Worm (Caenorhabditis elegans) whole organism, L3 larva: ENCODE data around the gene eat-3.

Experiments
- R02D3.7 ChIP-seq: fragments of 150-350 bp; optimal IDR thresholded peaks from 2 replicates; lab custom pipeline; 2014; ENCODE audit warnings: missing biosample characterization, missing genetic modification characterization
- ZK546.5 ChIP-seq: sonication (generic microtip); optimal IDR thresholded peaks from 2 replicates; lab custom pipeline; 2017; ENCODE audit warnings: missing biosample characterization, missing genetic modification characterization
- aly-2 ChIP-seq: fragments of 150-350 bp; optimal IDR thresholded peaks from 2 replicates; lab custom pipeline; 2014; ENCODE audit warnings: missing biosample characterization, missing genetic modification characterization
- ama-1 ChIP-seq: fragments of 150-350 bp; optimal IDR thresholded peaks from 2 replicates; lab custom pipeline; 2018
- ceh-16 ChIP-seq: sonication (generic microtip); optimal IDR thresholded peaks from 2 replicates; lab custom pipeline; 2017; ENCODE audit warnings: missing biosample characterization, missing genetic modification characterization
- ceh-82 ChIP-seq: fragments of 150-350 bp; optimal IDR thresholded peaks from 2 replicates; lab custom pipeline; 2014; ENCODE audit warnings: missing biosample characterization, missing genetic modification characterization
- ceh-9 ChIP-seq: sonication (generic microtip); optimal IDR thresholded peaks from 2 replicates; lab custom pipeline; 2018; ENCODE audit warnings: missing biosample characterization, missing genetic modification characterization
- daf-12 ChIP-seq: fragments of 150-350 bp; optimal IDR thresholded peaks from 2 replicates; lab custom pipeline; 2014; ENCODE audit warnings: missing biosample characterization, missing genetic modification reagents, missing genetic modification characterization
- egl-27 ChIP-seq: sonication (generic microtip); optimal IDR thresholded peaks from 4 replicates; lab custom pipeline; 2017; ENCODE audit warnings: missing biosample characterization, missing genetic modification reagents, missing genetic modification characterization
- elt-2 ChIP-seq: sonication (generic microtip); optimal IDR thresholded peaks from 2 replicates; lab custom pipeline; 2016; ENCODE audit warnings: missing genetic modification reagents, mild to moderate bottlenecking, missing genetic modification characterization, missing compliant biosample characterization
- eor-1 ChIP-seq, 2 experiments: fragments of 150-350 bp; optimal IDR thresholded peaks; 2 replicates each; lab custom pipeline; 2014 to 2018; ENCODE audit warnings: missing biosample characterization in 2 of 2, missing genetic modification characterization in 2 of 2
- fkh-10 ChIP-seq: sonication (generic microtip); optimal IDR thresholded peaks from 2 replicates; lab custom pipeline; 2017; ENCODE audit warnings: missing biosample characterization, missing genetic modification reagents, missing genetic modification characterization
- fkh-2 ChIP-seq: fragments of 150-350 bp; optimal IDR thresholded peaks from 2 replicates; lab custom pipeline; 2014; ENCODE audit warnings: missing biosample characterization, missing genetic modification reagents, missing genetic modification characterization
- fos-1 ChIP-seq: fragments of 150-350 bp; optimal IDR thresholded peaks from 2 replicates; lab custom pipeline; 2014; ENCODE audit warnings: missing biosample characterization, missing genetic modification characterization
- hmg-11 ChIP-seq: sonication (generic microtip); optimal IDR thresholded peaks from 2 replicates; lab custom pipeline; 2016; ENCODE audit warnings: missing genetic modification characterization, missing compliant biosample characterization
- jun-1 ChIP-seq: fragments of 150-350 bp; optimal IDR thresholded peaks from 2 replicates; lab custom pipeline; 2014; ENCODE audit warnings: missing biosample characterization, missing genetic modification reagents, missing genetic modification characterization
- lin-15B ChIP-seq: fragments of 150-350 bp; optimal IDR thresholded peaks from 2 replicates; lab custom pipeline; 2014; ENCODE audit warnings: missing biosample characterization, missing genetic modification characterization
- lin-39 ChIP-seq: fragments of 150-350 bp; optimal IDR thresholded peaks from 2 replicates; lab custom pipeline; 2018; ENCODE audit warnings: missing biosample characterization, missing genetic modification reagents, missing genetic modification characterization
- lsy-12 ChIP-seq: sonication (generic microtip); optimal IDR thresholded peaks from 2 replicates; lab custom pipeline; 2016; ENCODE audit warnings: mild to moderate bottlenecking, missing genetic modification characterization, missing compliant biosample characterization
- mdl-1 ChIP-seq: fragments of 150-350 bp; optimal IDR thresholded peaks from 2 replicates; lab custom pipeline; 2014; ENCODE audit warnings: missing biosample characterization, missing genetic modification characterization
- mml-1 ChIP-seq: fragments of 150-350 bp; sonication (generic microtip); optimal IDR thresholded peaks from 3 replicates; lab custom pipeline; 2014; ENCODE audit warnings: missing biosample characterization, missing genetic modification characterization
- nfya-1 ChIP-seq: sonication (generic microtip); optimal IDR thresholded peaks from 2 replicates; lab custom pipeline; 2017; ENCODE audit warnings: missing genetic modification characterization, mild to moderate bottlenecking, missing compliant biosample characterization, antibody characterized with exemption, moderate library complexity; ENCODE audit not compliant: insufficient read depth
- nhr-11 ChIP-seq: fragments of 150-350 bp; optimal IDR thresholded peaks from 2 replicates; lab custom pipeline; 2014; ENCODE audit warnings: missing biosample characterization, missing genetic modification characterization
- nhr-12 ChIP-seq: fragments of 150-350 bp; optimal IDR thresholded peaks from 2 replicates; lab custom pipeline; 2014; ENCODE audit warnings: missing biosample characterization, missing genetic modification characterization
- nhr-23 ChIP-seq: fragments of 150-350 bp; optimal IDR thresholded peaks from 2 replicates; lab custom pipeline; 2014; ENCODE audit warnings: missing biosample characterization, missing genetic modification reagents, missing genetic modification characterization
- nhr-237 ChIP-seq: fragments of 150-350 bp; optimal IDR thresholded peaks from 2 replicates; lab custom pipeline; 2014; ENCODE audit warnings: missing biosample characterization, missing genetic modification characterization
- nhr-25 ChIP-seq: sonication (generic microtip); optimal IDR thresholded peaks from 2 replicates; lab custom pipeline; 2017; ENCODE audit warnings: missing biosample characterization, missing genetic modification characterization
- nhr-43 ChIP-seq: sonication (generic microtip); optimal IDR thresholded peaks from 2 replicates; lab custom pipeline; 2016; ENCODE audit warnings: mild to moderate bottlenecking, missing genetic modification characterization, missing compliant biosample characterization; ENCODE audit not compliant: poor library complexity, severe bottlenecking
- pha-4 ChIP-seq: fragments of 150-350 bp; optimal IDR thresholded peaks from 2 replicates; lab custom pipeline; 2014; ENCODE audit warnings: missing biosample characterization, missing genetic modification reagents, missing genetic modification characterization
- pqm-1 ChIP-seq: fragments of 150-350 bp; optimal IDR thresholded peaks from 2 replicates; lab custom pipeline; 2017; ENCODE audit warnings: missing biosample characterization, missing genetic modification characterization, inconsistent platforms
- sea-2 ChIP-seq: fragments of 150-350 bp; sonication (generic microtip); optimal IDR thresholded peaks from 4 replicates; lab custom pipeline; 2014; ENCODE audit warnings: missing biosample characterization, missing genetic modification reagents, missing genetic modification characterization
- snpc-4 ChIP-seq: fragments of 150-350 bp; optimal IDR thresholded peaks from 2 replicates; lab custom pipeline; 2014; ENCODE audit warnings: missing biosample characterization, missing genetic modification characterization
- unc-62 ChIP-seq: fragments of 150-350 bp; sonication (generic microtip); optimal IDR thresholded peaks from 4 replicates; lab custom pipeline; 2014; ENCODE audit warnings: missing biosample characterization, missing genetic modification reagents, missing genetic modification characterization
- zag-1 ChIP-seq: fragments of 150-350 bp; optimal IDR thresholded peaks from 2 replicates; lab custom pipeline; 2014; ENCODE audit warnings: missing biosample characterization, missing genetic modification characterization
- ztf-11 ChIP-seq: fragments of 150-350 bp; optimal IDR thresholded peaks from 2 replicates; lab custom pipeline; 2014; ENCODE audit warnings: missing biosample characterization, missing genetic modification characterization

eat-3 gene

DNA sequence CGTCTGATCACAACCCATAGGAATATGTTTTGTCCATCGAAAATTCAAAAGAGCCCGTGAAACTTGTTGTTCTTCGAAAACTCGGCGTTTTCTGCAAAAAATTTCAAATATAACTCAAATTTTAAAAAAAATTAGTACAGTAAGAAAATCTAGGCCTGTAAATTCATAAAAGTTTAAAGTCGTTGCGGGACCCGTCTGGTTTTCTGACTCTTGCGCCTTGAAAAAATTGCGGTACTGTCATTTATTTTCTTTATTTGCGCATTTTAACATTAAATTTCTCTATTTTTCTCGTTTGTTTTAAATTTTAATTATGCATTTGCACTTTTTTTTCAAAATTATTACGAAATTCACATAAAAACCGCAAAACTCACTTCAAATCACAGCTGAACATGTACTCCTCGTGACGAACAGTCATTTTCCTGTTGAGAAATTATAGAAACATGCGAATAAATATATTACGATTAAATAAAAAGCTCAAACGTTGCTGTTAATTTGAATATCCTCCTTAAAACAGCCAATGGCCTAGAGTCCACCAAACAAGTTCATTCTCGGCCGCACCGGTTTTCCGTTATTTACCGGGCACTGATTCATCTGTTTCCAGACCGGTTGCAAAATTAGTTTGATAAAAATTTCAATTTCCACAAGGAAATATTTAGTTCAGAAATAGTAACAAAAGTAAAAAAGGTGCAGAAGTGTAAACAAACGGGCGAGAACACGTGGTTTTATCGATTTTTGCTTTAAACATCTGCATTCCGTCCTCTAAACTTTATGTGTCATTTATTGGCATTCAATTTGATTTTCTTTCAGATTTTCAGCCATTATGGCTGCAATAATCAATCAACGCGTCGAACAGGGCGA lies 5.4 kb upstream of the eat-3 start, which contains the start of the genes csa-1 and wdfy-2:
TSS of gene csa-1 (minus strand) at position 669 of the 858 bp plus-strand sequence.
TSS of gene wdfy-2 (plus strand) at position 808 of the 858 bp plus-strand sequence.
- peak; percentile 70 for TF ChIP-seq pha-4 (tag; lab: Kevin White, UChicago)
- TF ChIP-seq nfya-1: peak; percentile 41
- TF ChIP-seq elt-2 (tag; lab: Kevin White, UChicago): peak; percentile 8
- no peak for TF ChIP-seq lin-15B (tag; lab: Kevin White, UChicago)

ce11 chrII:9322870-9323349 lies 1.8 kb upstream of the eat-3 start, which contains the start of gene rab-39:
rab-39 (minus strand) TSS chrII:9322920.
- TF ChIP-seq nhr-11 (tag; lab: Kevin White, UChicago) (no peak), fkh-10 (GFP tag; lab: Kevin White, UChicago) (peak; percentile 23), pha-4 (tag; lab: Kevin White, UChicago) (peak; percentile 53), lin-39 (tag; lab: Kevin White, UChicago) (peak; percentile 18), nfya-1 (peak; percentile 54), R02D3.7 (tag; lab: Kevin White, UChicago) (peak; percentile 46), hmg-11 (peak; percentile 51), elt-2 (tag; lab: Kevin White, UChicago) (peak; percentile 2), nhr-237 (no peak), nhr-23 (tag; lab: Kevin White, UChicago) (no peak), lin-15B (tag; lab: Kevin White, UChicago) (peak; percentile 31)

DNA sequence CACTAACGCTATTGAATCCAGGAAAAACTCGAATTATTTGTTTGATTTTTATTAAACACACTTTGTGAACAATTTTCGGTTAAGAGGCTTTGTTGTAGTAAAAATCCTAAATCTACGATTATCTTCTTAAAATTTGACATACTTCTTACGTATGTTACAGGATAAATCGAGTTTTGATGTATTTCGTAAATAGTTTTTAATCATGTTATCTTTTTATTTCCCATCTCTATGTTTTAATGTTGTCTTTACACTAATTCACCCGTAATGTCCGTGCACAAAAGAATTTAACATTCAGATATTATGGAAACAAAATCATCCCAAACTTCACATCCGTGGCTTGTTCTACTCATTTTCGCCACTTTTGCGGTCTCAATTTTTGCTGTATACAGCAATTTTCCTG lies 1.0 kb upstream of the eat-3 start, which contains the start of gene egli-1:
TSS of gene egli-1 (plus strand) at position 301 of the 400 bp plus-strand sequence.
- no peak for TF ChIP-seq zag-1 (tag; lab: Kevin White, UChicago)
- no peak for TF ChIP-seq pha-4 (tag; lab: Kevin White, UChicago)
- no peak for TF ChIP-seq aly-2
- TF ChIP-seq ztf-11 (tag; lab: Kevin White, UChicago): no peak
- no peak for TF ChIP-seq fkh-2 (tag; lab: Kevin White, UChicago)
- TF ChIP-seq lsy-12 (tag; lab: Kevin White, UChicago): no peak
- no peak for TF ChIP-seq nhr-43 (tag; lab: Kevin White, UChicago)
- no peak for TF ChIP-seq ama-1
- TF ChIP-seq, all 47 proteins: peak for 0

ce11 chrII:9325555-9325954 lies 881 bp downstream of the eat-3 start:
- TF ChIP-seq mdl-1 (tag; lab: Kevin White, UChicago) (no peak), nhr-11 (tag; lab: Kevin White, UChicago) (no peak), elt-2 (tag; lab: Kevin White, UChicago) (peak; percentile 81), lin-15B (tag; lab: Kevin White, UChicago) (no peak), fos-1 (tag; lab: Kevin White, UChicago) (no peak), pqm-1 (tag; lab: Kevin White, UChicago) (peak; percentile 76), nhr-25 (tag; lab: Kevin White, UChicago) (no peak), daf-12 (no peak), mml-1 (tag; lab: Kevin White, UChicago) (no peak), aly-2 (no peak), ceh-16 (tag; lab: Kevin White, UChicago) (no peak), nhr-12 (tag; lab: Kevin White, UChicago) (no peak), jun-1 (tag; lab: Kevin White, UChicago) (peak; percentile 25), fkh-2 (tag; lab: Kevin White, UChicago) (no peak)
- TF ChIP-seq, all 47 proteins: peak for 3

ce11 chrII:9329474-9329873 lies 4.8 kb downstream of the eat-3 start, which contains the start of gene wbp-2:
wbp-2 (plus strand) TSS chrII:9329774.
- TF ChIP-seq snpc-4 (tag; lab: Kevin White, UChicago): no peak
- no peak for TF ChIP-seq pha-4 (tag; lab: Kevin White, UChicago)
- no peak for TF ChIP-seq eor-1 (tag; optimal IDR thresholded peaks at IDR 0.05; lab: Kevin White, UChicago)
- TF ChIP-seq egl-27 (tag; lab: Kevin White, UChicago): no peak
- no peak for TF ChIP-seq nhr-237
- no peak for TF ChIP-seq aly-2
- TF ChIP-seq ceh-9 (tag; lab: Kevin White, UChicago): no peak
- TF ChIP-seq ceh-82: no peak
- no peak for TF ChIP-seq sea-2
- TF ChIP-seq nhr-43 (tag; lab: Kevin White, UChicago): no peak
- no peak for TF ChIP-seq ztf-11 (tag; lab: Kevin White, UChicago)
- no peak for TF ChIP-seq daf-12
- TF ChIP-seq ZK546.5 (tag; lab: Kevin White, UChicago): no peak
- TF ChIP-seq unc-62 (GFP tag; lab: Kevin White, UChicago): no peak
- no peak for TF ChIP-seq pqm-1 (tag; lab: Kevin White, UChicago)
- TF ChIP-seq, all 47 proteins: peak for 0
